Fruit fly (Drosophila melanogaster): ENCODE data around the gene CG32576.

- TF ChIP-seq H15 (GFP tag; IDR thresholded peaks at IDR 0.05) (no peak), Hr51 (GFP tag; optimal IDR thresholded peaks at IDR 0.05) (no peak), Rx (GFP tag; IDR thresholded peaks at IDR 0.05) (no peak), Hr78 (GFP tag; optimal IDR thresholded peaks at IDR 0.05) (peak in 1 of 2 experiments; percentile 68), Side (GFP tag; optimal IDR thresholded peaks at IDR 0.05) (no peak), CG18599 (GFP tag; optimal IDR thresholded peaks at IDR 0.05) (no peak), sens (GFP tag) (no peak), h (optimal IDR thresholded peaks at IDR 0.05) (no peak), kay (GFP tag; optimal IDR thresholded peaks at IDR 0.05) (no peak), CG8478 (optimal IDR thresholded peaks at IDR 0.05) (no peak), CG2129 (GFP tag; IDR thresholded peaks at IDR 0.05; ENCODE audit: partially characterized antibody) (no peak), Atf-2 (GFP tag; optimal IDR thresholded peaks at IDR 0.05) (no peak), tio (GFP tag; optimal IDR thresholded peaks at IDR 0.05) (no peak), CG31388 (GFP tag; optimal IDR thresholded peaks at IDR 0.05) (no peak)
Observed at dm6 chrX:16281717-16282529, 6.4 kb downstream of the CG32576 start.
